Fruit fly (Drosophila melanogaster) whole organism, embryonic: Measurements from ENCODE around the gene Ugt36D1.

ENCODE experiments used
- Antp ChIP-seq: fragments of 200-800 bp; sonication (Bioruptor generic); optimal IDR thresholded peaks from 3 replicates; lab custom pipeline; 2016; ENCODE audit warnings: missing biosample characterization, missing genetic modification characterization
- Atf-2 ChIP-seq: fragments of 200-800 bp; sonication (Bioruptor generic); optimal IDR thresholded peaks from 2 replicates; lab custom pipeline; 2016; ENCODE audit warnings: missing biosample characterization, missing genetic modification characterization
- B-H1 ChIP-seq: fragments of 200-800 bp; sonication (Bioruptor generic); IDR thresholded peaks from 3 replicates; pipeline ENCODE4 v1.3.6; 2022; ENCODE audit warnings: missing biosample characterization, missing genetic modification characterization
- CG10654 ChIP-seq: fragments of 200-800 bp; sonication (Bioruptor generic); optimal IDR thresholded peaks from 2 replicates; lab custom pipeline; 2016; ENCODE audit warnings: missing biosample characterization, missing genetic modification characterization
- CG14014 ChIP-seq: fragments of 200-800 bp; sonication (Bioruptor generic); IDR thresholded peaks from 2 replicates; pipeline ENCODE4 v1.3.6; 2022; ENCODE audit warnings: missing biosample characterization, missing genetic modification characterization
- CG1602 ChIP-seq: fragments of 200-800 bp; sonication (Bioruptor generic); optimal IDR thresholded peaks from 3 replicates; lab custom pipeline; 2016; ENCODE audit warnings: missing biosample characterization, missing genetic modification characterization
- CG1603 ChIP-seq: fragments of 200-800 bp; sonication (Bioruptor generic); optimal IDR thresholded peaks from 2 replicates; lab custom pipeline; 2019; ENCODE audit warnings: missing biosample characterization, mild to moderate bottlenecking, missing genetic modification characterization, moderate library complexity
- CG2120 ChIP-seq: fragments of 200-800 bp; sonication (Bioruptor generic); optimal IDR thresholded peaks from 3 replicates; lab custom pipeline; 2016; ENCODE audit warnings: missing biosample characterization, missing genetic modification characterization
- CG3163 ChIP-seq: fragments of 200-800 bp; sonication (Bioruptor generic); optimal IDR thresholded peaks from 3 replicates; lab custom pipeline; 2016; ENCODE audit warnings: missing biosample characterization, missing genetic modification characterization
- CG4617 ChIP-seq: fragments of 200-800 bp; sonication (Bioruptor generic); optimal IDR thresholded peaks from 3 replicates; lab custom pipeline; 2016; ENCODE audit warnings: missing biosample characterization, missing genetic modification characterization, borderline replicate concordance
- CG7271 ChIP-seq: fragments of 200-800 bp; sonication (Bioruptor generic); optimal IDR thresholded peaks from 2 replicates; lab custom pipeline; 2018; ENCODE audit warnings: missing biosample characterization, mild to moderate bottlenecking, missing genetic modification characterization, moderate library complexity
- CG8388 ChIP-seq: fragments of 200-800 bp; sonication (Bioruptor generic); optimal IDR thresholded peaks from 2 replicates; lab custom pipeline; 2019; ENCODE audit warnings: missing biosample characterization, mild to moderate bottlenecking, missing genetic modification characterization, moderate library complexity
- CG8944 ChIP-seq: fragments of 200-800 bp; sonication (Bioruptor generic); optimal IDR thresholded peaks from 3 replicates; lab custom pipeline; 2016; ENCODE audit warnings: missing biosample characterization, missing genetic modification characterization
- Chrac-16 ChIP-seq: fragments of 200-800 bp; sonication (Bioruptor generic); optimal IDR thresholded peaks from 3 replicates; lab custom pipeline; 2016; ENCODE audit warnings: missing biosample characterization, missing genetic modification characterization
- Dek ChIP-seq: fragments of 200-800 bp; sonication (Bioruptor generic); optimal IDR thresholded peaks from 3 replicates; lab custom pipeline; 2019; ENCODE audit warnings: missing biosample characterization, mild to moderate bottlenecking, missing genetic modification characterization, moderate library complexity
- Doc2 ChIP-seq: fragments of 200-800 bp; sonication (Bioruptor generic); IDR thresholded peaks from 2 replicates; pipeline ENCODE4 v1.3.6; 2022; ENCODE audit warnings: missing biosample characterization, missing genetic modification characterization
- Doc3 ChIP-seq: fragments of 200-800 bp; sonication (Bioruptor generic); IDR thresholded peaks from 3 replicates; pipeline ENCODE4 v1.3.6; 2022; ENCODE audit warnings: missing biosample characterization, missing genetic modification characterization; ENCODE audit not compliant: partially characterized antibody
- HLH4C ChIP-seq: fragments of 200-800 bp; sonication (Bioruptor generic); IDR thresholded peaks from 3 replicates; pipeline ENCODE4 v1.3.6; 2022; ENCODE audit warnings: missing biosample characterization, missing genetic modification characterization; ENCODE audit not compliant: partially characterized antibody
- Hr39 ChIP-seq: fragments of >200 bp; optimal IDR thresholded peaks from 2 replicates; lab custom pipeline; 2017
- MESR4 ChIP-seq: fragments of 200-800 bp; sonication (Bioruptor generic); optimal IDR thresholded peaks from 2 replicates; lab custom pipeline; 2018; ENCODE audit warnings: missing biosample characterization, mild to moderate bottlenecking, missing genetic modification characterization, moderate library complexity
- NFAT ChIP-seq: fragments of 200-800 bp; sonication (Bioruptor generic); IDR thresholded peaks from 2 replicates; pipeline ENCODE4 v1.3.6; 2022; ENCODE audit warnings: missing biosample characterization, missing genetic modification characterization
- Opbp ChIP-seq: fragments of 200-800 bp; sonication (Bioruptor generic); IDR thresholded peaks from 3 replicates; pipeline ENCODE4 v1.3.6; 2022; ENCODE audit warnings: missing biosample characterization, missing genetic modification characterization; ENCODE audit not compliant: partially characterized antibody
- Poxn ChIP-seq: fragments of 200-800 bp; sonication (Bioruptor generic); IDR thresholded peaks from 2 replicates; pipeline ENCODE4 v1.3.6; 2022; ENCODE audit warnings: missing biosample characterization, missing genetic modification characterization
- Ptx1 ChIP-seq: fragments of 200-800 bp; sonication (Bioruptor generic); IDR thresholded peaks from 2 replicates; pipeline ENCODE4 v1.3.6; 2022; ENCODE audit warnings: missing biosample characterization, missing genetic modification characterization
- Tbp ChIP-seq: fragments of >200 bp; optimal IDR thresholded peaks from 2 replicates; lab custom pipeline; 2018; ENCODE audit warnings: missing biosample characterization, missing genetic modification characterization
- amos ChIP-seq: fragments of 200-800 bp; sonication (Bioruptor generic); IDR thresholded peaks from 2 replicates; pipeline ENCODE4 v1.3.6; 2022; ENCODE audit warnings: missing biosample characterization, missing genetic modification characterization; ENCODE audit not compliant: partially characterized antibody
- bbx ChIP-seq: fragments of 200-800 bp; sonication (Bioruptor generic); IDR thresholded peaks from 2 replicates; pipeline ENCODE4 v1.3.6; 2022; ENCODE audit warnings: missing biosample characterization, missing genetic modification characterization; ENCODE audit not compliant: partially characterized antibody
- cad ChIP-seq: fragments of >200 bp; optimal IDR thresholded peaks from 2 replicates; lab custom pipeline; 2017; ENCODE audit warnings: missing biosample characterization, missing genetic modification characterization
- chn ChIP-seq: fragments of 200-800 bp; sonication (Bioruptor generic); optimal IDR thresholded peaks from 2 replicates; lab custom pipeline; 2016; ENCODE audit warnings: missing biosample characterization, missing genetic modification characterization
- crp ChIP-seq, 2 experiments: fragments of 200-800 bp; sonication (Bioruptor generic); optimal IDR thresholded peaks; 2 replicates in 1 of 2; 3 replicates in 1 of 2; lab custom pipeline; 2017; ENCODE audit warnings: missing biosample characterization in 2 of 2, missing genetic modification characterization in 2 of 2, mild to moderate bottlenecking in 1 of 2, moderate library complexity in 1 of 2
- dimm ChIP-seq: fragments of 200-800 bp; sonication (Bioruptor generic); IDR thresholded peaks from 2 replicates; pipeline ENCODE4 v1.3.6; 2022; ENCODE audit warnings: missing biosample characterization, missing genetic modification characterization
- ftz-f1 ChIP-seq: fragments of 200-800 bp; sonication (Bioruptor generic); optimal IDR thresholded peaks from 2 replicates; lab custom pipeline; 2016; ENCODE audit warnings: missing biosample characterization, missing genetic modification characterization
- gcm ChIP-seq: fragments of 200-800 bp; sonication (Bioruptor generic); optimal IDR thresholded peaks from 2 replicates; lab custom pipeline; 2019; ENCODE audit warnings: missing biosample characterization, mild to moderate bottlenecking, missing genetic modification characterization, moderate library complexity
- kni ChIP-seq: fragments of 200-800 bp; sonication (Bioruptor generic); optimal IDR thresholded peaks from 3 replicates; lab custom pipeline; 2017; ENCODE audit warnings: mild to moderate bottlenecking, missing biosample characterization, missing genetic modification reagents, missing genetic modification characterization
- knrl ChIP-seq: fragments of 200-800 bp; sonication (Bioruptor generic); IDR thresholded peaks from 3 replicates; pipeline ENCODE4 v1.3.6; 2022; ENCODE audit warnings: missing biosample characterization, missing genetic modification characterization; ENCODE audit not compliant: partially characterized antibody
- nerfin-1 ChIP-seq: fragments of 200-800 bp; sonication (Bioruptor generic); optimal IDR thresholded peaks from 3 replicates; lab custom pipeline; 2019; ENCODE audit warnings: missing biosample characterization, mild to moderate bottlenecking, missing genetic modification characterization, moderate library complexity
- nmo ChIP-seq: fragments of 200-800 bp; sonication (Bioruptor generic); optimal IDR thresholded peaks from 2 replicates; lab custom pipeline; 2018; ENCODE audit warnings: missing biosample characterization, mild to moderate bottlenecking, missing genetic modification characterization, moderate library complexity
- odd ChIP-seq: fragments of 200-800 bp; sonication (Bioruptor generic); optimal IDR thresholded peaks from 2 replicates; lab custom pipeline; 2017; ENCODE audit warnings: missing biosample characterization, mild to moderate bottlenecking, missing genetic modification characterization
- onecut ChIP-seq: fragments of 200-800 bp; sonication (Bioruptor generic); IDR thresholded peaks from 2 replicates; pipeline ENCODE4 v1.3.6; 2022; ENCODE audit warnings: missing biosample characterization, missing genetic modification characterization
- pb ChIP-seq: fragments of 200-800 bp; sonication (Bioruptor generic); optimal IDR thresholded peaks from 3 replicates; lab custom pipeline; 2016; ENCODE audit warnings: missing biosample characterization, missing genetic modification characterization
- phol ChIP-seq: fragments of 200-800 bp; sonication (Bioruptor generic); optimal IDR thresholded peaks from 3 replicates; lab custom pipeline; 2018; ENCODE audit warnings: missing biosample characterization, mild to moderate bottlenecking, missing genetic modification characterization, moderate library complexity
- ro ChIP-seq: fragments of 200-800 bp; sonication (Bioruptor generic); IDR thresholded peaks from 2 replicates; pipeline ENCODE4 v1.3.6; 2022; ENCODE audit warnings: missing biosample characterization, missing genetic modification characterization
- row ChIP-seq: fragments of 200-800 bp; sonication (Bioruptor generic); IDR thresholded peaks from 3 replicates; pipeline ENCODE4 v1.3.6; 2022; ENCODE audit warnings: missing biosample characterization, missing genetic modification characterization
- seq ChIP-seq: fragments of 200-800 bp; sonication (Bioruptor generic); IDR thresholded peaks from 2 replicates; pipeline ENCODE4 v1.3.6; 2022; ENCODE audit warnings: missing biosample characterization, missing genetic modification characterization
- tio ChIP-seq: fragments of 200-800 bp; sonication (Bioruptor generic); optimal IDR thresholded peaks from 2 replicates; lab custom pipeline; 2017; ENCODE audit warnings: missing biosample characterization, missing genetic modification characterization, inconsistent platforms
- ttk ChIP-seq: fragments of 200-800 bp; sonication (Bioruptor generic); IDR thresholded peaks from 2 replicates; pipeline ENCODE4 v2.1.2; 2022; ENCODE audit warnings: missing biosample characterization, missing genetic modification characterization
- tup ChIP-seq: fragments of 200-800 bp; sonication (Bioruptor generic); optimal IDR thresholded peaks from 2 replicates; lab custom pipeline; 2016; ENCODE audit warnings: missing biosample characterization, mild to moderate bottlenecking, missing genetic modification characterization, moderate library complexity
- z ChIP-seq: fragments of 200-800 bp; sonication (Bioruptor generic); IDR thresholded peaks from 3 replicates; pipeline ENCODE4 v1.3.6; 2022; ENCODE audit warnings: missing biosample characterization, missing genetic modification characterization
- zen ChIP-seq: fragments of 200-800 bp; sonication (Bioruptor generic); optimal IDR thresholded peaks from 3 replicates; lab custom pipeline; 2018; ENCODE audit warnings: missing biosample characterization, mild to moderate bottlenecking, missing genetic modification characterization, moderate library complexity

Gene Ugt36D1

DNA sequence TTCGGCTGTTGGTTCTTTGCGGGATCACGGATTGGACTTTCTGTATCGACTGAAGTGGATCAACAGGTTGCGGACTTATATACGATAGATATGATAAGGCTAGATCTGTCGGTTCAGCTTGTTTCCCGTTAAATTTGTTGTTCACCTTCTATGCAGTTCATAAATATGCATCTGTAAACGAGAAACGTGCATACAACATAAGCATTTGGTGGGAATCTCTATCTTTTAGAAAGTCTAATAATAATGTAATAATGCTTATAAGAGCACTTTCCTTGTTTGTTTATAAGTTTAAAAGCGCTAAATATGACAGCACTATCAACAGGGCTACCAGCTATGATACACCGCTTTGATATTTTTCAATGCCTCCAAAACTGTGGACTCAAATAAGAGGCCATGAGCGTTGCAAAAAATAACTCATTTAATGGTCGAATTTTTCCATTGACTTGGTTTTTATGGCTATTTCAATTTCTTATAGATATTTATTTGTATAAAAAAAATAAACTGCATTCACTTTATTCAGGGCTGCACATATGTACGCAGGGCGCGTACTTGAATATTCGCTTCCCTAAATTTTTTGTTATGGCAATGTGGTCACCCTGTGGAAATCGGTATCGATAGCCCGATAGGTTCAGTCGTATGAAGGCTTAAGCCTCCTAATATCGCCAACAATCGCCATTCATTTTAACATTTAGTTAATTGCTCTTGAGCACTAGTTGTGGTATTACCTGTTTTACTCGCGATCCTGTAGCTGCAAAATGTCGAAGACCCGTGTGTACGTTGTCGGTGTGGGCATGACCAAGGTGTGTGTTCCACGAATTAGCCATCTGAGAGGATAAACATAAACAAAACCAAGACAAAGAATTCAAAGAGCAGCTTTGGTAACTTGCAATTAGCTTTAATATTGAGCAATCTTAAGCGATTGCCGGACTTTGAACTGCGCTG is 7.5 kb downstream of the Ugt36D1 start, which contains the start of the genes CG17597 and ScpX (continued):
- peak; percentile 11 for TF ChIP-seq nerfin-1 (tag; lab: Kevin White, UChicago)
- TF ChIP-seq dimm = no peak
- peak; percentile 79 for TF ChIP-seq CG2120 (GFP tag; lab: Kevin White, UChicago)
- TF ChIP-seq knrl (GFP tag; lab: Robert Waterston, UW) = peak; percentile 76
- no peak for TF ChIP-seq ftz-f1
- TF ChIP-seq Tbp = peak; percentile 56
- TF ChIP-seq CG8388 (GFP tag; lab: Kevin White, UChicago) = peak; percentile 45
- TF ChIP-seq Atf-2 (GFP tag; lab: Kevin White, UChicago) = peak; percentile 42
- TF ChIP-seq nmo (GFP tag; lab: Kevin White, UChicago) = peak; percentile 81
- no peak for TF ChIP-seq Doc2 (GFP tag; lab: Robert Waterston, UW)
- peak; percentile 46 for TF ChIP-seq CG8944 (GFP tag; lab: Kevin White, UChicago)
- no peak for TF ChIP-seq CG3163 (GFP tag; lab: Kevin White, UChicago)
- TF ChIP-seq CG10654 (GFP tag; lab: Kevin White, UChicago) = peak; percentile 53
- peak; percentile 6 for TF ChIP-seq gcm (GFP tag; lab: Kevin White, UChicago)
- TF ChIP-seq odd (GFP tag; lab: Kevin White, UChicago) = no peak
- no peak for TF ChIP-seq pb (GFP tag; lab: Kevin White, UChicago)
- peak; percentile 37 for TF ChIP-seq zen (tag; lab: Kevin White, UChicago)
- no peak for TF ChIP-seq CG7271 (tag; lab: Kevin White, UChicago)
- peak; percentile 47 for TF ChIP-seq Dek (tag; lab: Kevin White, UChicago)
- peak; percentile 94 for TF ChIP-seq row (GFP tag; lab: Robert Waterston, UW)
- peak; percentile 37 for TF ChIP-seq tup (GFP tag; lab: Kevin White, UChicago)
- TF ChIP-seq cad (GFP tag; lab: Kevin White, UChicago) = peak; percentile 82
- TF ChIP-seq Poxn (GFP tag; lab: Robert Waterston, UW) = no peak
- no peak for TF ChIP-seq seq (GFP tag; lab: Robert Waterston, UW)
- TF ChIP-seq CG4617 = peak; percentile 23
- TF ChIP-seq Doc3 (GFP tag; lab: Robert Waterston, UW) = peak; percentile 78
- peak; percentile 67 for TF ChIP-seq phol (tag; lab: Kevin White, UChicago)
- no peak for TF ChIP-seq ro
- no peak for TF ChIP-seq tio
- TF ChIP-seq Ptx1 (GFP tag; lab: Robert Waterston, UW) = peak; percentile 71
- TF ChIP-seq ttk = no peak
- TF ChIP-seq z = no peak
- peak; percentile 86 for TF ChIP-seq amos (GFP tag; lab: Robert Waterston, UW)
- peak; percentile 72 for TF ChIP-seq chn (GFP tag; lab: Kevin White, UChicago)
- TF ChIP-seq NFAT = no peak; the same call in 1 of the 2 replicates
- peak; percentile 65 for TF ChIP-seq CG1602 (GFP tag; lab: Kevin White, UChicago)
- TF ChIP-seq onecut (GFP tag; lab: Robert Waterston, UW) = peak; percentile 37; the same call in 1 of the 2 replicates
- TF ChIP-seq B-H1 (GFP tag; lab: Robert Waterston, UW) = no peak; the same call in 2 of the 3 replicates
- peak; percentile 91 for TF ChIP-seq Opbp (GFP tag; lab: Robert Waterston, UW)
- TF ChIP-seq crp (GFP tag; optimal IDR thresholded peaks at IDR 0.05; lab: Kevin White, UChicago) = no peak
- peak; percentile 91 for TF ChIP-seq bbx (GFP tag; lab: Robert Waterston, UW)
- TF ChIP-seq Antp (GFP tag; lab: Kevin White, UChicago) = peak; percentile 53
- peak; percentile 53 for TF ChIP-seq CG14014 (GFP tag; lab: Robert Waterston, UW)
- peak; percentile 74 for TF ChIP-seq MESR4 (GFP tag; lab: Kevin White, UChicago)
- peak; percentile 61 for TF ChIP-seq kni (GFP tag; lab: Kevin White, UChicago)
- TF ChIP-seq HLH4C (GFP tag; lab: Robert Waterston, UW) = peak; percentile 90
- peak; percentile 60 for TF ChIP-seq Chrac-16 (GFP tag; lab: Kevin White, UChicago)
- no peak for TF ChIP-seq Hr39 (lab: Kevin White, UChicago)
- peak; percentile 45 for TF ChIP-seq CG1603 (tag; lab: Kevin White, UChicago)
